1 fruit fly cellular context compared by ENCODE assay signal in the genomic region with DNA sequence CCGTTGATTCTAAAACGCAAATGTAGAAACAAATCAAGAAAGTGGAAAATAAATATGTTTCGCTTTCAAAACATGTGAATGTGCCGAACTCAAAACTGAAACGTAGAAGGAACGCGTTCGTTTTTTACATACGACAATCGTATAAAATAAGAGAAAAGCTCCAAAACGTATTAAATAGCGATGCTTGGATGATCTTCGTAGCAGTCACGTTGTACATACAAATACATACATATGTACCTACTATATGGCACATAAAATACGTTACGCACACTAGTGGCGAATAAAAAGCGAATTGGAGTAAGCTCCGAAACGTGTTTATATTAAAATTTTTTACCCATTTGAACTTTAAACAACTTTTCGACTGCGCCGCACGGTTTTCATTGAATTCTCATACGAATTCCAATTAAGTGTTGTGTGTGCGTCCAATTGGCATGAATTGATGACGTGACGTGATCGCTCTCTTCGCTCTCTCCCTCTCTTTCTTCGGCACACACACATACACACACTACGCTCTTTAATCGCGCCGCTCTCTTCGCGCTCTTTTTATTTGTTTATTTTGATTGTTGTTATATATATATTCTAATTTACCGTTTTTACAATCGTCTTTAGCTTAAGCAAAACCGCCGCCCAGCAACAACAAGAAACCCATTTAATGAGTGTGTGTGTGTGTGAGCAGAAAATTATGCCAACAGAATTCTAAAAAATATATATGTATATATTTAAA.
TF ChIP-seq lines count a peak whose summit lies in the region.

No protein-coding gene starts in this region.

TF ChIP-seq in whole organism, embryonic, 481 proteins besides CTCF, POLR2A, EP300 and RAD21 (continued from another document):
- TF ChIP-seq CG17328 (GFP tag; IDR thresholded peaks at IDR 0.05; lab: Robert Waterston, UW) (peak; percentile 20; the same call in 1 of the 2 replicates), CG18011 (GFP tag; optimal IDR thresholded peaks at IDR 0.05; lab: Kevin White, UChicago) (no peak), BEAF-32 (GFP tag; optimal IDR thresholded peaks at IDR 0.05; lab: Kevin White, UChicago) (no peak), ase (GFP tag; IDR thresholded peaks at IDR 0.05; lab: Robert Waterston, UW) (no peak), CG1024 (GFP tag; IDR thresholded peaks at IDR 0.05; lab: Robert Waterston, UW) (no peak), ara (GFP tag; IDR thresholded peaks at IDR 0.05; lab: Robert Waterston, UW) (no peak), CG10979 (tag; optimal IDR thresholded peaks at IDR 0.05; lab: Kevin White, UChicago) (no peak), hbn (GFP tag; IDR thresholded peaks at IDR 0.05; lab: Robert Waterston, UW; ENCODE audit: partially characterized antibody) (no peak), CG6791 (GFP tag; IDR thresholded peaks at IDR 0.05; lab: Robert Waterston, UW; ENCODE audit: partially characterized antibody) (no peak), cg (GFP tag; optimal IDR thresholded peaks at IDR 0.05; lab: Kevin White, UChicago) (peak; percentile 69), CG2116 (GFP tag; optimal IDR thresholded peaks at IDR 0.05; lab: Kevin White, UChicago) (no peak), Ets97D (GFP tag; optimal IDR thresholded peaks at IDR 0.05; lab: Kevin White, UChicago) (no peak), Usf (GFP tag; optimal IDR thresholded peaks at IDR 0.05; lab: Kevin White, UChicago) (no peak), HLH54F (GFP tag; optimal IDR thresholded peaks at IDR 0.05; lab: Kevin White, UChicago) (no peak), ftz-f1 (GFP tag; optimal IDR thresholded peaks at IDR 0.05; lab: Kevin White, UChicago) (no peak), CHES-1-like (GFP tag; optimal IDR thresholded peaks at IDR 0.05; lab: Kevin White, UChicago) (no peak), CG4360 (GFP tag; IDR thresholded peaks at IDR 0.05; lab: Robert Waterston, UW) (peak; percentile 49; the same call in 1 of the 2 replicates), Hr39 (optimal IDR thresholded peaks at IDR 0.05; lab: Kevin White, UChicago) (no peak), CG6254 (GFP tag; optimal IDR thresholded peaks at IDR 0.05; lab: Kevin White, UChicago) (no peak), CG4730 (GFP tag; IDR thresholded peaks at IDR 0.05; lab: Robert Waterston, UW) (no peak), exex (tag; optimal IDR thresholded peaks at IDR 0.05; lab: Kevin White, UChicago) (peak; percentile 15), CG6272 (GFP tag; IDR thresholded peaks at IDR 0.05; lab: Robert Waterston, UW) (no peak), lbe (GFP tag; optimal IDR thresholded peaks at IDR 0.05; lab: Kevin White, UChicago) (peak; percentile 33), D19B (GFP tag; optimal IDR thresholded peaks at IDR 0.05; lab: Kevin White, UChicago) (no peak), CG3163 (GFP tag; optimal IDR thresholded peaks at IDR 0.05; lab: Kevin White, UChicago) (peak; percentile 87), hth (optimal IDR thresholded peaks at IDR 0.05; lab: Kevin White, UChicago) (no peak), insv (GFP tag; optimal IDR thresholded peaks at IDR 0.05; lab: Kevin White, UChicago) (peak in 1 of 2 experiments; percentile 66), D19A (tag; optimal IDR thresholded peaks at IDR 0.05; lab: Kevin White, UChicago) (no peak), tup (GFP tag; optimal IDR thresholded peaks at IDR 0.05; lab: Kevin White, UChicago) (no peak), gsb (GFP tag; IDR thresholded peaks at IDR 0.05; lab: Robert Waterston, UW) (no peak), pita (GFP tag; optimal IDR thresholded peaks at IDR 0.05; lab: Kevin White, UChicago) (no peak), H2.0 (GFP tag; IDR thresholded peaks at IDR 0.05; lab: Robert Waterston, UW) (no peak), MESR4 (GFP tag; optimal IDR thresholded peaks at IDR 0.05; lab: Kevin White, UChicago) (no peak), CkIIα-i1 (GFP tag; IDR thresholded peaks at IDR 0.05; lab: Robert Waterston, UW) (no peak), CG4617 (GFP tag; optimal IDR thresholded peaks at IDR 0.05; lab: Kevin White, UChicago; ENCODE audit: borderline replicate concordance) (no peak), CG6689 (GFP tag; IDR thresholded peaks at IDR 0.05; lab: Robert Waterston, UW) (no peak), CG13894 (tag; optimal IDR thresholded peaks at IDR 0.05; lab: Kevin White, UChicago) (peak; percentile 10), bcd (GFP tag; optimal IDR thresholded peaks at IDR 0.05; lab: Kevin White, UChicago) (no peak), ash1 (GFP tag; optimal IDR thresholded peaks at IDR 0.05; lab: Kevin White, UChicago) (peak; percentile 2), jing (GFP tag; optimal IDR thresholded peaks at IDR 0.05; lab: Kevin White, UChicago) (no peak), NC2β (GFP tag; optimal IDR thresholded peaks at IDR 0.05; lab: Kevin White, UChicago) (no peak), CG15696 (tag; optimal IDR thresholded peaks at IDR 0.05; lab: Kevin White, UChicago) (no peak), CG10267 (tag; optimal IDR thresholded peaks at IDR 0.05; lab: Kevin White, UChicago) (no peak), Mad (GFP tag; optimal IDR thresholded peaks at IDR 0.05; lab: Kevin White, UChicago) (no peak), CG7745 (tag; optimal IDR thresholded peaks at IDR 0.05; lab: Kevin White, UChicago) (no peak), slp2 (GFP tag; optimal IDR thresholded peaks at IDR 0.05; lab: Kevin White, UChicago) (no peak), pnt (GFP tag; optimal IDR thresholded peaks at IDR 0.05; lab: Kevin White, UChicago) (no peak), CG11504 (tag; optimal IDR thresholded peaks at IDR 0.05; lab: Kevin White, UChicago) (no peak), az2 (GFP tag; optimal IDR thresholded peaks at IDR 0.05; lab: Kevin White, UChicago) (no peak), CG34376 (GFP tag; optimal IDR thresholded peaks at IDR 0.05; lab: Kevin White, UChicago) (no peak), Drgx (GFP tag; IDR thresholded peaks at IDR 0.05; lab: Robert Waterston, UW) (no peak), hb (GFP tag; IDR thresholded peaks at IDR 0.05; lab: Robert Waterston, UW; ENCODE audit: partially characterized antibody) (no peak), CG32532 (GFP tag; IDR thresholded peaks at IDR 0.05; lab: Robert Waterston, UW) (peak; percentile 27; the same call in 1 of the 2 replicates), CG30020 (tag; optimal IDR thresholded peaks at IDR 0.05; lab: Kevin White, UChicago) (no peak), CG7987 (GFP tag; optimal IDR thresholded peaks at IDR 0.05; lab: Kevin White, UChicago) (no peak), h (optimal IDR thresholded peaks at IDR 0.05; lab: Kevin White, UChicago) (no peak), abd-A (tag; optimal IDR thresholded peaks at IDR 0.05; lab: Kevin White, UChicago) (peak; percentile 46), CG4282 (GFP tag; optimal IDR thresholded peaks at IDR 0.05; lab: Kevin White, UChicago) (no peak), salm (tag; optimal IDR thresholded peaks at IDR 0.05; lab: Kevin White, UChicago) (no peak), CG18476 (GFP tag; optimal IDR thresholded peaks at IDR 0.05; lab: Kevin White, UChicago) (no peak), HLH3B (GFP tag; IDR thresholded peaks at IDR 0.05; lab: Robert Waterston, UW) (no peak), corto (GFP tag; optimal IDR thresholded peaks at IDR 0.05; lab: Kevin White, UChicago) (no peak), kay (GFP tag; optimal IDR thresholded peaks at IDR 0.05; lab: Kevin White, UChicago) (no peak), Bdp1 (GFP tag; optimal IDR thresholded peaks at IDR 0.05; lab: Kevin White, UChicago) (no peak), yki (optimal IDR thresholded peaks at IDR 0.05; lab: Kevin White, UChicago) (peak; percentile 72), Trl (optimal IDR thresholded peaks at IDR 0.05; lab: Kevin White, UChicago) (peak; percentile 94 to 96), Trl (GFP tag; optimal IDR thresholded peaks at IDR 0.05; lab: Kevin White, UChicago) (no peak), CG9437 (GFP tag; optimal IDR thresholded peaks at IDR 0.05; lab: Kevin White, UChicago) (peak; percentile 74), Ptx1 (GFP tag; IDR thresholded peaks at IDR 0.05; lab: Robert Waterston, UW) (no peak), shn (GFP tag; optimal IDR thresholded peaks at IDR 0.05; lab: Kevin White, UChicago) (no peak), ttk (GFP tag; IDR thresholded peaks at IDR 0.05; lab: Robert Waterston, UW) (no peak), slou (GFP tag; optimal IDR thresholded peaks at IDR 0.05; lab: Kevin White, UChicago) (no peak), Elba2 (GFP tag; optimal IDR thresholded peaks at IDR 0.05; lab: Kevin White, UChicago) (peak; percentile 75), zfh2 (GFP tag; optimal IDR thresholded peaks at IDR 0.05; lab: Kevin White, UChicago) (no peak), jigr1 (GFP tag; IDR thresholded peaks at IDR 0.05; lab: Robert Waterston, UW) (no peak), CG8089 (GFP tag; optimal IDR thresholded peaks at IDR 0.05; lab: Kevin White, UChicago) (no peak), tgo (GFP tag; IDR thresholded peaks at IDR 0.05; lab: Robert Waterston, UW) (no peak), slbo (GFP tag; IDR thresholded peaks at IDR 0.05; lab: Robert Waterston, UW) (no peak), Myb (GFP tag; optimal IDR thresholded peaks at IDR 0.05; lab: Kevin White, UChicago) (no peak), chinmo (GFP tag; IDR thresholded peaks at IDR 0.05; lab: Robert Waterston, UW; ENCODE audit: partially characterized antibody) (peak; percentile 73; the same call in 1 of the 4 replicates), wdn (GFP tag; IDR thresholded peaks at IDR 0.05; lab: Robert Waterston, UW) (no peak), so (GFP tag; IDR thresholded peaks at IDR 0.05; lab: Robert Waterston, UW) (no peak), CG31365 (tag; optimal IDR thresholded peaks at IDR 0.05; lab: Kevin White, UChicago) (no peak), CG15479 (GFP tag; optimal IDR thresholded peaks at IDR 0.05; lab: Kevin White, UChicago) (no peak), CG17568 (GFP tag; optimal IDR thresholded peaks at IDR 0.05; lab: Kevin White, UChicago) (peak; percentile 41), nerfin-1 (tag; optimal IDR thresholded peaks at IDR 0.05; lab: Kevin White, UChicago) (no peak), eve (GFP tag; optimal IDR thresholded peaks at IDR 0.05; lab: Kevin White, UChicago) (peak in 1 of 2 experiments; percentile 87), CG12769 (tag; optimal IDR thresholded peaks at IDR 0.05; lab: Kevin White, UChicago) (peak; percentile 16), CG3065 (GFP tag; optimal IDR thresholded peaks at IDR 0.05; lab: Kevin White, UChicago) (no peak), CG31224 (GFP tag; IDR thresholded peaks at IDR 0.05; lab: Robert Waterston, UW) (no peak), CG18599 (GFP tag; optimal IDR thresholded peaks at IDR 0.05; lab: Kevin White, UChicago) (no peak), prd (optimal IDR thresholded peaks at IDR 0.05; lab: Kevin White, UChicago) (no peak), prd (GFP tag; IDR thresholded peaks at IDR 0.05; lab: Robert Waterston, UW) (no peak), fd3F (GFP tag; optimal IDR thresholded peaks at IDR 0.05; lab: Kevin White, UChicago) (no peak), Jarid2 (GFP tag; optimal IDR thresholded peaks at IDR 0.05; lab: Kevin White, UChicago) (peak; percentile 19), gem (tag; optimal IDR thresholded peaks at IDR 0.05; lab: Kevin White, UChicago) (peak; percentile 9), pros (GFP tag; optimal IDR thresholded peaks at IDR 0.05; lab: Kevin White, UChicago) (no peak), Doc3 (GFP tag; IDR thresholded peaks at IDR 0.05; lab: Robert Waterston, UW; ENCODE audit: partially characterized antibody) (no peak), row (GFP tag; IDR thresholded peaks at IDR 0.05; lab: Robert Waterston, UW) (no peak), mirr (GFP tag; optimal IDR thresholded peaks at IDR 0.05; lab: Kevin White, UChicago) (no peak), CG15073 (GFP tag; optimal IDR thresholded peaks at IDR 0.05; lab: Kevin White, UChicago) (no peak), sens (GFP tag; lab: Kevin White, UChicago) (peak; percentile 7), CG10959 (GFP tag; IDR thresholded peaks at IDR 0.05; lab: Robert Waterston, UW) (no peak), HLH4C (GFP tag; IDR thresholded peaks at IDR 0.05; lab: Robert Waterston, UW; ENCODE audit: partially characterized antibody) (no peak), CG2889 (GFP tag; IDR thresholded peaks at IDR 0.05; lab: Robert Waterston, UW) (no peak), MTF-1 (GFP tag; optimal IDR thresholded peaks at IDR 0.05; lab: Kevin White, UChicago; ENCODE audit: borderline replicate concordance) (no peak), CG13424 (tag; optimal IDR thresholded peaks at IDR 0.05; lab: Kevin White, UChicago) (no peak), Pdp1 (GFP tag; optimal IDR thresholded peaks at IDR 0.05; lab: Kevin White, UChicago) (peak in 1 of 2 experiments; percentile 68), vvl (GFP tag; IDR thresholded peaks at IDR 0.05; lab: Robert Waterston, UW) (0 out of 2 replicates have a peak, but pooled peaks have one; percentile 24), nerfin-2 (GFP tag; IDR thresholded peaks at IDR 0.05; lab: Robert Waterston, UW; ENCODE audit: partially characterized antibody) (no peak), CG3838 (GFP tag; optimal IDR thresholded peaks at IDR 0.05; lab: Kevin White, UChicago) (no peak), Lpt (GFP tag; optimal IDR thresholded peaks at IDR 0.05; lab: Kevin White, UChicago) (no peak), Rfx (GFP tag; IDR thresholded peaks at IDR 0.05; lab: Robert Waterston, UW) (no peak), CG11456 (GFP tag; IDR thresholded peaks at IDR 0.05; lab: Robert Waterston, UW) (no peak), CG12219 (GFP tag; optimal IDR thresholded peaks at IDR 0.05; lab: Kevin White, UChicago) (no peak), MBD-R2 (GFP tag; IDR thresholded peaks at IDR 0.05; lab: Robert Waterston, UW) (no peak), fru (optimal IDR thresholded peaks at IDR 0.05; lab: Kevin White, UChicago) (no peak), Awh (GFP tag; IDR thresholded peaks at IDR 0.05; lab: Robert Waterston, UW) (no peak), Camta (GFP tag; optimal IDR thresholded peaks at IDR 0.05; lab: Kevin White, UChicago) (no peak), CG8281 (tag; optimal IDR thresholded peaks at IDR 0.05; lab: Kevin White, UChicago) (no peak), zfh1 (GFP tag; IDR thresholded peaks at IDR 0.05; lab: Robert Waterston, UW) (no peak), CG13296 (GFP tag; optimal IDR thresholded peaks at IDR 0.05; lab: Kevin White, UChicago) (no peak), Lim3 (GFP tag; IDR thresholded peaks at IDR 0.05; lab: Robert Waterston, UW) (no peak), sd (tag; optimal IDR thresholded peaks at IDR 0.05; lab: Kevin White, UChicago) (peak; percentile 76), onecut (GFP tag; IDR thresholded peaks at IDR 0.05; lab: Robert Waterston, UW) (no peak), Hr3 (GFP tag; optimal IDR thresholded peaks at IDR 0.05; lab: Kevin White, UChicago) (no peak)
TF ChIP-seq in whole organism, embryonic: peak in this region for 29.
